Worm (Caenorhabditis elegans): ENCODE data around the gene C31E10.6.

C31E10.6 gene

ce11 chrX:13946693-13947583, 49.2 kb upstream of the C31E10.6 start:
- no peak for TF ChIP-seq hmg-11 (tag; optimal IDR thresholded peaks at IDR 0.05)
- TF ChIP-seq ZK546.5 (tag; optimal IDR thresholded peaks at IDR 0.05) = no peak
- peak; percentile 44 for TF ChIP-seq pqm-1 (tag; optimal IDR thresholded peaks at IDR 0.05)
- no peak for TF ChIP-seq nhr-12 (tag; optimal IDR thresholded peaks at IDR 0.05)
- no peak for TF ChIP-seq lin-39 (tag; optimal IDR thresholded peaks at IDR 0.05)
- peak; percentile 76 for TF ChIP-seq elt-2 (tag; optimal IDR thresholded peaks at IDR 0.05)
- no peak for TF ChIP-seq nhr-11 (tag; optimal IDR thresholded peaks at IDR 0.05)
- no peak for TF ChIP-seq nhr-237 (tag; optimal IDR thresholded peaks at IDR 0.05)
- no peak for TF ChIP-seq lsy-12 (tag; optimal IDR thresholded peaks at IDR 0.05)

- TF ChIP-seq nhr-43 (tag; optimal IDR thresholded peaks at IDR 0.05; ENCODE audit: poor library complexity, severe bottlenecking) (no peak), tbx-2 (tag; optimal IDR thresholded peaks at IDR 0.05) (no peak), hmg-11 (tag; optimal IDR thresholded peaks at IDR 0.05) (peak; percentile 65), egl-5 (tag; optimal IDR thresholded peaks at IDR 0.05) (peak; percentile 51), ztf-4 (tag; optimal IDR thresholded peaks at IDR 0.05) (no peak), fos-1 (tag; optimal IDR thresholded peaks at IDR 0.05) (no peak), lin-39 (tag; optimal IDR thresholded peaks at IDR 0.05) (peak; percentile 53), nhr-67 (tag; optimal IDR thresholded peaks at IDR 0.05) (no peak)
Observed at ce11 chrX:13948167-13948566, 48.0 kb upstream of the C31E10.6 start.

- TF ChIP-seq nhr-25 (tag; optimal IDR thresholded peaks at IDR 0.05) (no peak), unc-62 (GFP tag; optimal IDR thresholded peaks at IDR 0.05) (no peak), jun-1 (tag; optimal IDR thresholded peaks at IDR 0.05) (no peak), nhr-67 (tag; optimal IDR thresholded peaks at IDR 0.05) (no peak), skn-1 (tag; optimal IDR thresholded peaks at IDR 0.05) (no peak), mdl-1 (tag; optimal IDR thresholded peaks at IDR 0.05) (no peak), elt-2 (tag; optimal IDR thresholded peaks at IDR 0.05) (no peak), ceh-82 (tag; optimal IDR thresholded peaks at IDR 0.05) (no peak), unc-39 (tag; optimal IDR thresholded peaks at IDR 0.05) (no peak), nhr-43 (tag; optimal IDR thresholded peaks at IDR 0.05; ENCODE audit: poor library complexity, severe bottlenecking) (no peak), nhr-12 (tag; optimal IDR thresholded peaks at IDR 0.05) (no peak), zag-1 (tag; optimal IDR thresholded peaks at IDR 0.05) (no peak), ceh-28 (tag; optimal IDR thresholded peaks at IDR 0.05) (no peak), ceh-9 (tag; optimal IDR thresholded peaks at IDR 0.05) (no peak)
Observed at ce11 chrX:13948810-13949209, 47.3 kb upstream of the C31E10.6 start, which contains the start of gene alg-1. alg-1 (plus strand) TSS chrX:13949110.

- TF ChIP-seq fkh-10 (GFP tag; optimal IDR thresholded peaks at IDR 0.05) (no peak), nhr-11 (tag; optimal IDR thresholded peaks at IDR 0.05) (no peak), lin-39 (tag; optimal IDR thresholded peaks at IDR 0.05) (no peak), tbx-2 (tag; optimal IDR thresholded peaks at IDR 0.05) (peak; percentile 22), ceh-28 (tag; optimal IDR thresholded peaks at IDR 0.05) (peak; percentile 67), pqm-1 (tag; optimal IDR thresholded peaks at IDR 0.05) (peak; percentile 26), lsy-12 (tag; optimal IDR thresholded peaks at IDR 0.05) (peak; percentile 34), jun-1 (tag; optimal IDR thresholded peaks at IDR 0.05) (peak; percentile 18), nhr-25 (tag; optimal IDR thresholded peaks at IDR 0.05) (peak; percentile 91), nhr-67 (tag; optimal IDR thresholded peaks at IDR 0.05) (no peak), ceh-9 (tag; optimal IDR thresholded peaks at IDR 0.05) (no peak), nhr-43 (tag; optimal IDR thresholded peaks at IDR 0.05; ENCODE audit: poor library complexity, severe bottlenecking) (peak; percentile 64), elt-1 (tag; optimal IDR thresholded peaks at IDR 0.05) (no peak), ztf-4 (tag; optimal IDR thresholded peaks at IDR 0.05) (no peak), skn-1 (tag; optimal IDR thresholded peaks at IDR 0.05) (no peak), mml-1 (tag; optimal IDR thresholded peaks at IDR 0.05) (no peak), elt-2 (tag; optimal IDR thresholded peaks at IDR 0.05) (peak; percentile 39), pha-4 (tag; optimal IDR thresholded peaks at IDR 0.05) (peak; percentile 71), nfya-1 (tag; optimal IDR thresholded peaks at IDR 0.05; ENCODE audit: insufficient read depth) (peak; percentile 44), egl-5 (tag; optimal IDR thresholded peaks at IDR 0.05) (no peak), ceh-16 (tag; optimal IDR thresholded peaks at IDR 0.05) (no peak), nhr-23 (tag; optimal IDR thresholded peaks at IDR 0.05) (peak; percentile 81), mdl-1 (tag; optimal IDR thresholded peaks at IDR 0.05) (no peak), snpc-4 (tag; optimal IDR thresholded peaks at IDR 0.05) (peak; percentile 5), hmg-11 (tag; optimal IDR thresholded peaks at IDR 0.05) (peak; percentile 59)
Observed at ce11 chrX:13950620-13951152, 45.5 kb upstream of the C31E10.6 start.

Measured in whole organism, L3 larva.